Worm (Caenorhabditis elegans) whole organism, L4 larva: ENCODE data around the gene ZK856.14.

Experiments
- D1046.2 ChIP-seq: fragments of 200-800 bp; sonication (Bioruptor generic); IDR thresholded peaks from 2 replicates; pipeline ENCODE4 v1.3.6; 2022; ENCODE audit warnings: missing genetic modification characterization, missing compliant biosample characterization
- F26F4.8 ChIP-seq: fragments of 200-800 bp; sonication (Bioruptor generic); conservative IDR thresholded peaks from 2 replicates; pipeline ENCODE4 v1.3.6; 2022; ENCODE audit warnings: missing genetic modification characterization, missing compliant biosample characterization
- F44E2.7 ChIP-seq: fragments of 200-800 bp; sonication (Bioruptor generic); IDR thresholded peaks from 2 replicates; pipeline ENCODE4 v2.1.2; 2022; ENCODE audit warnings: missing genetic modification characterization, missing compliant biosample characterization
- T20F7.1 ChIP-seq: fragments of 200-800 bp; sonication (Bioruptor generic); optimal IDR thresholded peaks from 2 replicates; lab custom pipeline; 2018; ENCODE audit warnings: mild to moderate bottlenecking, missing genetic modification characterization, missing compliant biosample characterization
- T26A8.4 ChIP-seq: fragments of 200-800 bp; sonication (Bioruptor generic); IDR thresholded peaks from 2 replicates; pipeline ENCODE4 v1.3.6; 2022; ENCODE audit warnings: missing genetic modification characterization, missing compliant biosample characterization
- Y105C5A.15 ChIP-seq: fragments of 200-800 bp; sonication (Bioruptor generic); IDR thresholded peaks from 2 replicates; pipeline ENCODE4 v1.3.6; 2022; ENCODE audit warnings: missing genetic modification characterization, missing compliant biosample characterization
- Y75B8A.6 ChIP-seq: fragments of 200-800 bp; sonication (Bioruptor generic); IDR thresholded peaks from 2 replicates; pipeline ENCODE4 v1.3.6; 2022; ENCODE audit warnings: missing genetic modification reagents, missing genetic modification characterization, missing compliant biosample characterization
- ZK546.5 ChIP-seq, 2 experiments: sonication (generic microtip); optimal IDR thresholded peaks; 2 replicates each; lab custom pipeline; 2017; ENCODE audit warnings: missing biosample characterization in 2 of 2, missing genetic modification characterization in 2 of 2
- arid-1 ChIP-seq: fragments of 200-800 bp; sonication (Bioruptor generic); conservative IDR thresholded peaks from 2 replicates; pipeline ENCODE4 v1.3.6; 2022; ENCODE audit warnings: missing genetic modification reagents, missing genetic modification characterization, missing compliant biosample characterization
- ceh-20 ChIP-seq: fragments of 200-800 bp; sonication (Bioruptor generic); IDR thresholded peaks from 2 replicates; pipeline ENCODE4 v1.3.6; 2022; ENCODE audit warnings: missing genetic modification reagents, missing genetic modification characterization, missing compliant biosample characterization
- ceh-32 ChIP-seq: sonication (generic microtip); optimal IDR thresholded peaks from 2 replicates; lab custom pipeline; 2016; ENCODE audit warnings: mild to moderate bottlenecking, missing genetic modification characterization, missing compliant biosample characterization; ENCODE audit not compliant: poor library complexity
- ceh-62 ChIP-seq: sonication (generic microtip); optimal IDR thresholded peaks from 2 replicates; lab custom pipeline; 2017; ENCODE audit warnings: missing biosample characterization, missing genetic modification characterization
- daf-12 ChIP-seq: fragments of 150-350 bp; optimal IDR thresholded peaks from 2 replicates; lab custom pipeline; 2014; ENCODE audit warnings: missing biosample characterization, missing genetic modification reagents, missing genetic modification characterization
- daf-16 ChIP-seq, 3 experiments: sonication (generic microtip); optimal IDR thresholded peaks; 2 replicates each; lab custom pipeline; 2016 to 2017; ENCODE audit warnings: missing genetic modification characterization in 3 of 3, missing genetic modification reagents in 3 of 3, mild to moderate bottlenecking in 2 of 3, missing compliant biosample characterization in 2 of 3, missing biosample characterization in 1 of 3, moderate library complexity in 1 of 3
- daf-8 ChIP-seq: fragments of 200-800 bp; sonication (Bioruptor generic); IDR thresholded peaks from 2 replicates; pipeline ENCODE4 v1.3.6; 2022; ENCODE audit warnings: missing genetic modification characterization, missing compliant biosample characterization
- dmd-6 ChIP-seq: fragments of 200-800 bp; sonication (Bioruptor generic); IDR thresholded peaks from 2 replicates; pipeline ENCODE4 v1.3.6; 2022; ENCODE audit warnings: missing genetic modification reagents, missing genetic modification characterization, missing compliant biosample characterization
- dmd-8 ChIP-seq: fragments of 200-800 bp; sonication (Bioruptor generic); IDR thresholded peaks from 2 replicates; pipeline ENCODE4 v1.3.6; 2022; ENCODE audit warnings: missing genetic modification characterization, missing compliant biosample characterization
- dmd-9 ChIP-seq: fragments of 200-800 bp; sonication (Bioruptor generic); IDR thresholded peaks from 2 replicates; pipeline ENCODE4 v1.3.6; 2022; ENCODE audit warnings: missing genetic modification reagents, missing genetic modification characterization, missing compliant biosample characterization
- dve-1 ChIP-seq: sonication (generic microtip); optimal IDR thresholded peaks from 2 replicates; lab custom pipeline; 2017; ENCODE audit warnings: antibody characterized with exemption, mild to moderate bottlenecking, missing genetic modification characterization, missing compliant biosample characterization; ENCODE audit not compliant: insufficient read depth
- egl-27 ChIP-seq: sonication (generic microtip); optimal IDR thresholded peaks from 3 replicates; lab custom pipeline; 2017; ENCODE audit warnings: missing biosample characterization, missing genetic modification reagents, missing genetic modification characterization
- fos-1 ChIP-seq: fragments of 150-350 bp; optimal IDR thresholded peaks from 2 replicates; lab custom pipeline; 2014; ENCODE audit warnings: missing biosample characterization, missing genetic modification characterization
- hlh-11 ChIP-seq: fragments of 200-800 bp; sonication (Bioruptor generic); optimal IDR thresholded peaks from 2 replicates; lab custom pipeline; 2018; ENCODE audit warnings: mild to moderate bottlenecking, missing genetic modification characterization, missing compliant biosample characterization
- hlh-30 ChIP-seq: sonication (generic microtip); optimal IDR thresholded peaks from 2 replicates; lab custom pipeline; 2017; ENCODE audit warnings: antibody characterized with exemption, mild to moderate bottlenecking, missing genetic modification characterization, missing compliant biosample characterization; ENCODE audit not compliant: insufficient read depth
- lin-1 ChIP-seq: fragments of 200-800 bp; sonication (Bioruptor generic); IDR thresholded peaks from 2 replicates; pipeline ENCODE4 v1.3.6; 2022; ENCODE audit warnings: missing genetic modification reagents, missing genetic modification characterization, missing compliant biosample characterization
- lin-13 ChIP-seq: fragments of 150-350 bp; optimal IDR thresholded peaks from 2 replicates; lab custom pipeline; 2014; ENCODE audit warnings: missing biosample characterization, missing genetic modification reagents, missing genetic modification characterization
- mdl-1 ChIP-seq, 2 experiments: fragments of 150-350 bp in 1 of 2; sonication (generic microtip) in 1 of 2; optimal IDR thresholded peaks; 2 replicates each; lab custom pipeline; 2014 to 2017; ENCODE audit warnings: missing biosample characterization in 2 of 2, missing genetic modification characterization in 2 of 2
- mdt-29 ChIP-seq: fragments of 200-800 bp; sonication (Bioruptor generic); IDR thresholded peaks from 2 replicates; pipeline ENCODE4 v1.3.6; 2022; ENCODE audit warnings: missing genetic modification reagents, missing genetic modification characterization, missing compliant biosample characterization
- mes-2 ChIP-seq: sonication (generic microtip); optimal IDR thresholded peaks from 2 replicates; lab custom pipeline; 2016; ENCODE audit warnings: missing genotype, mild to moderate bottlenecking, missing genetic modification characterization, missing compliant biosample characterization; ENCODE audit not compliant: poor library complexity, severe bottlenecking
- mxl-2 ChIP-seq: fragments of 200-800 bp; sonication (Bioruptor generic); conservative IDR thresholded peaks from 2 replicates; pipeline ENCODE4 v1.3.6; 2022; ENCODE audit warnings: missing genetic modification reagents, missing genetic modification characterization, missing compliant biosample characterization
- mxl-3 ChIP-seq: fragments of 200-800 bp; sonication (Bioruptor generic); optimal IDR thresholded peaks from 2 replicates; lab custom pipeline; 2018; ENCODE audit warnings: mild to moderate bottlenecking, missing genetic modification characterization, missing compliant biosample characterization
- nhr-102 ChIP-seq: sonication (generic microtip); optimal IDR thresholded peaks from 2 replicates; lab custom pipeline; 2016; ENCODE audit warnings: mild to moderate bottlenecking, missing genetic modification characterization, moderate library complexity, missing compliant biosample characterization
- nhr-111 ChIP-seq: fragments of 200-800 bp; sonication (Bioruptor generic); optimal IDR thresholded peaks from 2 replicates; lab custom pipeline; 2018; ENCODE audit warnings: mild to moderate bottlenecking, missing genetic modification characterization, missing compliant biosample characterization
- nhr-237 ChIP-seq: sonication (generic microtip); optimal IDR thresholded peaks from 2 replicates; lab custom pipeline; 2017; ENCODE audit warnings: missing biosample characterization, missing genetic modification characterization
- nhr-25 ChIP-seq: sonication (generic microtip); optimal IDR thresholded peaks from 2 replicates; lab custom pipeline; 2017; ENCODE audit warnings: missing genetic modification characterization, mild to moderate bottlenecking, missing compliant biosample characterization, antibody characterized with exemption, moderate library complexity, borderline replicate concordance; ENCODE audit not compliant: insufficient read depth
- nhr-28 ChIP-seq: fragments of 150-350 bp; optimal IDR thresholded peaks from 2 replicates; lab custom pipeline; 2014; ENCODE audit warnings: missing biosample characterization, missing genetic modification characterization
- nhr-41 ChIP-seq: fragments of 200-800 bp; sonication (Bioruptor generic); IDR thresholded peaks from 2 replicates; pipeline ENCODE4 v1.3.6; 2022; ENCODE audit warnings: missing genetic modification reagents, missing genetic modification characterization, missing compliant biosample characterization
- nhr-42 ChIP-seq: fragments of 200-800 bp; sonication (Bioruptor generic); IDR thresholded peaks from 2 replicates; pipeline ENCODE4 v1.3.6; 2022; ENCODE audit warnings: missing genetic modification characterization, missing compliant biosample characterization
- nhr-6 ChIP-seq: fragments of 150-350 bp; optimal IDR thresholded peaks from 2 replicates; lab custom pipeline; 2014; ENCODE audit warnings: missing biosample characterization, missing genetic modification characterization
- nhr-77 ChIP-seq: fragments of 150-350 bp; optimal IDR thresholded peaks from 2 replicates; lab custom pipeline; 2014; ENCODE audit warnings: missing biosample characterization, missing genetic modification characterization
- pha-4 ChIP-seq, 2 experiments: fragments of 150-350 bp in 1 of 2; fragments of 200-800 bp in 1 of 2; sonication (Bioruptor generic) in 1 of 2; IDR thresholded peaks in 1 of 2; optimal IDR thresholded peaks in 1 of 2; 2 replicates each; pipeline versions ENCODE4 v1.3.6 to Lab custom; 2014 to 2022; ENCODE audit warnings: missing genetic modification characterization in 2 of 2, missing genetic modification reagents in 2 of 2, missing biosample characterization in 1 of 2, missing compliant biosample characterization in 1 of 2
- pqm-1 ChIP-seq: sonication (generic microtip); optimal IDR thresholded peaks from 2 replicates; lab custom pipeline; 2017; ENCODE audit warnings: missing biosample characterization, missing genetic modification characterization
- saeg-2 ChIP-seq: fragments of 200-800 bp; sonication (Bioruptor generic); IDR thresholded peaks from 2 replicates; pipeline ENCODE4 v1.3.6; 2022; ENCODE audit warnings: missing genetic modification reagents, missing genetic modification characterization, missing compliant biosample characterization
- set-16 ChIP-seq: fragments of 200-800 bp; sonication (Bioruptor generic); IDR thresholded peaks from 2 replicates; pipeline ENCODE4 v1.3.6; 2022; ENCODE audit warnings: missing genetic modification reagents, missing genetic modification characterization, missing compliant biosample characterization
- snpc-1.2 ChIP-seq: fragments of 200-800 bp; sonication (Bioruptor generic); IDR thresholded peaks from 2 replicates; pipeline ENCODE4 v1.3.6; 2022; ENCODE audit warnings: missing genetic modification reagents, missing genetic modification characterization, missing compliant biosample characterization
- spr-1 ChIP-seq: sonication (generic microtip); optimal IDR thresholded peaks from 2 replicates; lab custom pipeline; 2016; ENCODE audit warnings: mild to moderate bottlenecking, missing genetic modification characterization, missing compliant biosample characterization
- spr-3 ChIP-seq: fragments of 200-800 bp; sonication (Bioruptor generic); optimal IDR thresholded peaks from 2 replicates; lab custom pipeline; 2018; ENCODE audit warnings: mild to moderate bottlenecking, missing genetic modification characterization, missing compliant biosample characterization
- tag-97 ChIP-seq: fragments of 200-800 bp; sonication (Bioruptor generic); IDR thresholded peaks from 2 replicates; pipeline ENCODE4 v1.3.6; 2022; ENCODE audit warnings: missing genetic modification characterization, missing compliant biosample characterization
- unc-39 ChIP-seq: sonication (generic microtip); optimal IDR thresholded peaks from 2 replicates; lab custom pipeline; 2017; ENCODE audit warnings: missing biosample characterization, missing genetic modification characterization
- zag-1 ChIP-seq: fragments of 150-350 bp; optimal IDR thresholded peaks from 2 replicates; lab custom pipeline; 2014; ENCODE audit warnings: missing biosample characterization, missing genetic modification characterization
- zfp-3 ChIP-seq: fragments of 200-800 bp; sonication (Bioruptor generic); conservative IDR thresholded peaks from 2 replicates; pipeline ENCODE4 v1.3.6; 2022; ENCODE audit warnings: missing genetic modification reagents, missing genetic modification characterization, missing compliant biosample characterization

Gene ZK856.14

DNA sequence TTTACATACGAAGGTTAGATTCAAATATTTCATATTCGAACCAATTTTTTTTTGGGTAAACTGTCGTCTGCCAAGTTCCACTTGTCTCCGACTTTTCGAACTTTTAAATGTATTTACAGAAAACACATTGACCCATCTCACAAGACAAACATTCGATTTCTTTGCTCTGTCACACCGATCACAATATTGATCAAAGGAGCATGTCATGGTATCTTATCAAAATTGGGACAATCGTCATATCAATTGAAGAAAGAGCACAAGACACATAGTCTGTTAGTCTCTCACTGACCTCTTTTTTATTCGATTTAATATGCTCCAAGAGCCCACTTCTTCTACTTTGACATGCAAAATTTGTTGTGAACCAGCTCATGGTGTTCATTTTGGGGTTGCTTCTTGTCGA, 39.2 kb downstream of the ZK856.14 start, which contains the start of gene nhr-232:
Gene nhr-232 (plus strand): TSS at position 121 of the 400 bp plus-strand sequence.
- TF ChIP-seq tag-97 (GFP tag; lab: Robert Waterston, UW): no peak
- no peak for TF ChIP-seq arid-1 (GFP tag; lab: Robert Waterston, UW)
- no peak for TF ChIP-seq zag-1 (tag; lab: Kevin White, UChicago)
- TF ChIP-seq hlh-30: peak; percentile 75
- no peak for TF ChIP-seq daf-16 (GFP tag; optimal IDR thresholded peaks at IDR 0.05; lab: Kevin White, UChicago)
- TF ChIP-seq daf-16 (tag; optimal IDR thresholded peaks at IDR 0.05; lab: Kevin White, UChicago): peak; percentile 89
- TF ChIP-seq daf-8 (GFP tag; lab: Robert Waterston, UW): no peak
- TF ChIP-seq pqm-1: peak; percentile 86
- TF ChIP-seq set-16 (GFP tag; lab: Robert Waterston, UW): no peak
- no peak for TF ChIP-seq mxl-2 (GFP tag; lab: Robert Waterston, UW)
- TF ChIP-seq saeg-2 (GFP tag; lab: Robert Waterston, UW): no peak
- no peak for TF ChIP-seq F26F4.8 (GFP tag; lab: Robert Waterston, UW)
- no peak for TF ChIP-seq pha-4 (GFP tag; IDR thresholded peaks at IDR 0.05; lab: Robert Waterston, UW)
- peak; percentile 14 for TF ChIP-seq pha-4 (tag; optimal IDR thresholded peaks at IDR 0.05; lab: Kevin White, UChicago)
- no peak for TF ChIP-seq lin-13
- TF ChIP-seq unc-39: no peak
- no peak for TF ChIP-seq fos-1 (tag; lab: Kevin White, UChicago)
- no peak for TF ChIP-seq dmd-9 (GFP tag; lab: Robert Waterston, UW)
- TF ChIP-seq lin-1 (GFP tag; lab: Robert Waterston, UW): no peak
- TF ChIP-seq dve-1 (tag; lab: Kevin White, UChicago): peak; percentile 64
- TF ChIP-seq nhr-6: no peak
- no peak for TF ChIP-seq dmd-8 (GFP tag; lab: Robert Waterston, UW)
- TF ChIP-seq nhr-41 (GFP tag; lab: Robert Waterston, UW): no peak
- no peak for TF ChIP-seq D1046.2 (GFP tag; lab: Robert Waterston, UW)
- no peak for TF ChIP-seq ZK546.5 (tag; optimal IDR thresholded peaks at IDR 0.05; lab: Kevin White, UChicago)
- no peak for TF ChIP-seq zfp-3
- no peak for TF ChIP-seq F44E2.7 (GFP tag; lab: Robert Waterston, UW)
- no peak for TF ChIP-seq Y105C5A.15 (GFP tag; lab: Robert Waterston, UW)
- TF ChIP-seq ceh-32 (tag; lab: Kevin White, UChicago): no peak
- TF ChIP-seq Y75B8A.6 (GFP tag; lab: Robert Waterston, UW): no peak
- TF ChIP-seq nhr-102 (tag; lab: Kevin White, UChicago): no peak
- TF ChIP-seq nhr-42 (GFP tag; lab: Robert Waterston, UW): no peak
- TF ChIP-seq nhr-77 (tag; lab: Kevin White, UChicago): peak; percentile 73
- peak; percentile 33 for TF ChIP-seq mes-2
- TF ChIP-seq T26A8.4 (GFP tag; lab: Robert Waterston, UW): no peak
- no peak for TF ChIP-seq spr-3 (GFP tag; lab: Kevin White, UChicago)
- no peak for TF ChIP-seq ceh-62 (tag; lab: Kevin White, UChicago)
- peak; percentile 75 for TF ChIP-seq hlh-11 (tag; lab: Kevin White, UChicago)
- peak; percentile 91 for TF ChIP-seq dmd-6
- no peak for TF ChIP-seq egl-27 (tag; lab: Kevin White, UChicago)
- no peak for TF ChIP-seq T20F7.1 (GFP tag; lab: Kevin White, UChicago)
- TF ChIP-seq mxl-3: peak; percentile 52
- no peak for TF ChIP-seq spr-1 (tag; lab: Kevin White, UChicago)
- TF ChIP-seq nhr-28 (tag; lab: Kevin White, UChicago): peak; percentile 80
- TF ChIP-seq nhr-25 (tag; lab: Kevin White, UChicago): no peak
- no peak for TF ChIP-seq snpc-1.2
- no peak for TF ChIP-seq mdl-1 (tag; optimal IDR thresholded peaks at IDR 0.05; lab: Kevin White, UChicago)
- TF ChIP-seq nhr-237 (tag; lab: Kevin White, UChicago): no peak
- no peak for TF ChIP-seq daf-12 (tag; lab: Kevin White, UChicago)
- TF ChIP-seq ceh-20: no peak
- TF ChIP-seq nhr-111 (GFP tag; lab: Kevin White, UChicago): no peak
- TF ChIP-seq mdt-29 (GFP tag; lab: Robert Waterston, UW): no peak
